Fruit fly (Drosophila melanogaster) whole organism, pupa: Measurements from ENCODE around the gene norpA.

ENCODE experiments used
- CG10348 ChIP-seq: fragments of 200-800 bp; sonication (Bioruptor generic); IDR thresholded peaks from 2 replicates; pipeline ENCODE4 v1.3.6; 2022; ENCODE audit warnings: missing biosample characterization, missing genetic modification characterization
- CG12605 ChIP-seq: fragments of 200-800 bp; sonication (Bioruptor generic); IDR thresholded peaks from 2 replicates; pipeline ENCODE4 v1.3.6; 2022; ENCODE audit warnings: missing biosample characterization, missing genetic modification characterization
- CG13204 ChIP-seq: fragments of 200-800 bp; sonication (Bioruptor generic); optimal IDR thresholded peaks from 2 replicates; lab custom pipeline; 2018; ENCODE audit warnings: missing biosample characterization, mild to moderate bottlenecking, missing genetic modification characterization, moderate library complexity
- CG14655 ChIP-seq: fragments of 200-800 bp; sonication (Bioruptor generic); optimal IDR thresholded peaks from 3 replicates; lab custom pipeline; 2017; ENCODE audit warnings: mild to moderate bottlenecking, missing biosample characterization, missing genetic modification reagents, missing genetic modification characterization
- CG15710 ChIP-seq: fragments of 200-800 bp; sonication (Bioruptor generic); optimal IDR thresholded peaks from 2 replicates; lab custom pipeline; 2018; ENCODE audit warnings: missing biosample characterization, mild to moderate bottlenecking, missing genetic modification characterization, moderate library complexity
- CG17806 ChIP-seq: fragments of 200-800 bp; sonication (Bioruptor generic); optimal IDR thresholded peaks from 2 replicates; lab custom pipeline; 2018; ENCODE audit warnings: missing biosample characterization, mild to moderate bottlenecking, missing genetic modification characterization, moderate library complexity
- CG32121 ChIP-seq: fragments of 200-800 bp; sonication (Bioruptor generic); IDR thresholded peaks from 2 replicates; pipeline ENCODE4 v1.3.6; 2022; ENCODE audit warnings: missing biosample characterization, missing genetic modification characterization
- CG34367 ChIP-seq: fragments of 200-800 bp; sonication (Bioruptor generic); optimal IDR thresholded peaks from 2 replicates; lab custom pipeline; 2018; ENCODE audit warnings: missing biosample characterization, mild to moderate bottlenecking, missing genetic modification characterization
- CG4496 ChIP-seq: fragments of 200-800 bp; sonication (Bioruptor generic); IDR thresholded peaks from 3 replicates; pipeline ENCODE4 v1.3.6; 2022; ENCODE audit warnings: missing biosample characterization, missing genetic modification characterization
- CG8159 ChIP-seq: fragments of 200-800 bp; sonication (Bioruptor generic); optimal IDR thresholded peaks from 3 replicates; lab custom pipeline; 2018; ENCODE audit warnings: missing biosample characterization, mild to moderate bottlenecking, missing genetic modification characterization, moderate library complexity
- CG8301 ChIP-seq: fragments of 200-800 bp; sonication (Bioruptor generic); optimal IDR thresholded peaks from 2 replicates; lab custom pipeline; 2018; ENCODE audit warnings: missing biosample characterization, mild to moderate bottlenecking, missing genetic modification characterization
- CG9948 ChIP-seq: fragments of 200-800 bp; sonication (Bioruptor generic); optimal IDR thresholded peaks from 2 replicates; lab custom pipeline; 2018; ENCODE audit warnings: missing biosample characterization, mild to moderate bottlenecking, missing genetic modification characterization, moderate library complexity
- D1 ChIP-seq: fragments of 200-800 bp; sonication (Bioruptor generic); optimal IDR thresholded peaks from 2 replicates; lab custom pipeline; 2018; ENCODE audit warnings: missing biosample characterization, mild to moderate bottlenecking, missing genetic modification characterization, moderate library complexity
- EcR ChIP-seq: fragments of 200-800 bp; sonication (Bioruptor generic); optimal IDR thresholded peaks from 3 replicates; lab custom pipeline; 2019; ENCODE audit warnings: missing biosample characterization, missing genetic modification characterization, mild to moderate bottlenecking, moderate library complexity, missing genetic modification reagents
- Ets98B ChIP-seq: fragments of 200-800 bp; sonication (Bioruptor generic); IDR thresholded peaks from 2 replicates; pipeline ENCODE4 v1.3.6; 2022; ENCODE audit warnings: missing biosample characterization, missing genetic modification characterization
- Pif1A ChIP-seq: fragments of 200-800 bp; sonication (Bioruptor generic); optimal IDR thresholded peaks from 3 replicates; lab custom pipeline; 2016; ENCODE audit warnings: missing biosample characterization, missing genetic modification characterization
- Pif1B ChIP-seq: fragments of 200-800 bp; sonication (Bioruptor generic); optimal IDR thresholded peaks from 3 replicates; lab custom pipeline; 2016; ENCODE audit warnings: missing biosample characterization, missing genetic modification characterization
- Snoo ChIP-seq: fragments of 200-800 bp; sonication (Bioruptor generic); optimal IDR thresholded peaks from 3 replicates; lab custom pipeline; 2017; ENCODE audit warnings: missing biosample characterization, mild to moderate bottlenecking, missing genetic modification characterization, inconsistent platforms
- fd96Ca ChIP-seq: fragments of 200-800 bp; sonication (Bioruptor generic); IDR thresholded peaks from 3 replicates; pipeline ENCODE4 v1.3.6; 2022; ENCODE audit warnings: missing biosample characterization, missing genetic modification characterization
- gl ChIP-seq: fragments of 200-800 bp; sonication (Bioruptor generic); optimal IDR thresholded peaks from 2 replicates; lab custom pipeline; 2018; ENCODE audit warnings: missing biosample characterization, mild to moderate bottlenecking, missing genetic modification characterization
- rn ChIP-seq: fragments of 200-800 bp; sonication (Bioruptor generic); IDR thresholded peaks from 2 replicates; pipeline ENCODE4 v1.3.6; 2022; ENCODE audit warnings: missing biosample characterization, missing genetic modification characterization

norpA gene

dm6 chrX:4324781-4325180 is 2.4 kb downstream of the norpA start:
- TF ChIP-seq CG4496 (GFP tag; lab: Robert Waterston, UW): peak; percentile 100
- peak; percentile 99 for TF ChIP-seq fd96Ca (GFP tag; lab: Robert Waterston, UW)
- TF ChIP-seq rn (GFP tag; lab: Robert Waterston, UW): peak; percentile 98
- peak; percentile 98 for TF ChIP-seq CG15710 (tag; lab: Kevin White, UChicago)
- peak; percentile 99 for TF ChIP-seq Ets98B (GFP tag; lab: Robert Waterston, UW)
- peak; percentile 96 for TF ChIP-seq CG17806 (tag; lab: Kevin White, UChicago)
- peak; percentile 99 for TF ChIP-seq CG12605 (GFP tag; lab: Robert Waterston, UW)
- TF ChIP-seq EcR (GFP tag; lab: Kevin White, UChicago): peak; percentile 18
- peak; percentile 94 for TF ChIP-seq gl (tag; lab: Kevin White, UChicago)
- TF ChIP-seq CG14655 (GFP tag; lab: Kevin White, UChicago): peak; percentile 97
- peak; percentile 43 for TF ChIP-seq D1 (tag; lab: Kevin White, UChicago)
- TF ChIP-seq CG13204 (GFP tag; lab: Kevin White, UChicago): peak; percentile 94
- peak; percentile 95 for TF ChIP-seq CG9948 (tag; lab: Kevin White, UChicago)
- TF ChIP-seq Snoo (tag; lab: Kevin White, UChicago): peak; percentile 99
- peak; percentile 99 for TF ChIP-seq CG32121
- peak; percentile 97 for TF ChIP-seq CG34367 (tag; lab: Kevin White, UChicago)
- TF ChIP-seq CG8159 (tag; lab: Kevin White, UChicago): peak; percentile 97
- TF ChIP-seq Pif1A (GFP tag; lab: Kevin White, UChicago): peak; percentile 98
- TF ChIP-seq Pif1B (GFP tag; lab: Kevin White, UChicago): peak; percentile 96
- TF ChIP-seq CG8301 (tag; lab: Kevin White, UChicago): peak; percentile 98
- TF ChIP-seq CG10348 (GFP tag; lab: Robert Waterston, UW): peak; percentile 98

DNA sequence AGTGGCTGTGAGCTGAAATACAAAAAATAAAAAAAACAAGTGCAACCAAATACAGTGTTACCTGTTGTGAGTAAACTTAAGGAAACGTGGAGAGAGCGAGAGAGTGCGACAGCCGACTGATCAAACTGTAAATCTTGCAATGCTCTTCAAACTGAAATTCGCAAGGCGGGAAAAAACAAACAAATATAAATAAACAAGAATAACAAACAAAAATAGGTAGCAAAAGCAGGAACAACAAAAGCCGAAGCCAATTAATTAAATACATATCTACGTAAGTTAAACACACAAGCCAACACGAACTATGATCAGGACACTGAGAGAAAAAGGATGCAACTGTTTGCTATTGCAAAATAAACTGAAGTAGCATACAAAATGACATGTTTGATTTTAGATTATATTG is 2.9 kb downstream of the norpA start:
- TF ChIP-seq CG4496 (GFP tag; lab: Robert Waterston, UW) (peak; percentile 11; the same call in 1 of the 3 replicates), CG34367 (tag; lab: Kevin White, UChicago) (peak; percentile 12), Ets98B (GFP tag; lab: Robert Waterston, UW) (peak; percentile 8; the same call in 1 of the 2 replicates), CG32121 (no peak), CG12605 (GFP tag; lab: Robert Waterston, UW) (peak; percentile 29; the same call in 1 of the 2 replicates), CG8159 (tag; lab: Kevin White, UChicago) (peak; percentile 20)

DNA sequence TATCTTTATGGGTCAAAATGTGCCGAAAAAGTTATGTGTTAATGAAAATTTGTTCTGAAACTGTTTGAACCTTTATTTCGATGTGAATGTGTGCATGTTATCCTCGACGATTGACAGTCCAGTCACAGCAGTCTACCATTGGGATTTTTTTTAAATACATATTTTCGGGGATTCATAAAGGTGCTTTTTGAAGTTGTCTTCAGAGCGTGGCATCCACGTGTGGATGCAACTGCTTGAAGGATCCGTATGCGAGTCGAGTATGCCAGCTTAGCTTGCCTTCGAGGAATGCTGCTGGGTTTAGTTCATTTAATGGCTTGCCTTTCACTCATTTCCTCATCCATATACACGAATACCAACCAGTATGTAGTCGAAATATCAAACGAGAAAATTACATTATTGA is 6.9 kb downstream of the norpA start, which contains the start of gene CG12693:
Gene CG12693, minus strand, starts transcription at position 101 of the 400 bp plus-strand sequence.
- no peak for TF ChIP-seq rn (GFP tag; lab: Robert Waterston, UW)
- no peak for TF ChIP-seq Pif1B (GFP tag; lab: Kevin White, UChicago)

- TF ChIP-seq CG14655 (GFP tag; lab: Kevin White, UChicago) (peak; percentile 18), CG8301 (tag; lab: Kevin White, UChicago) (no peak), CG32121 (peak; percentile 20; the same call in 1 of the 2 replicates), Pif1B (GFP tag; lab: Kevin White, UChicago) (no peak), Ets98B (GFP tag; lab: Robert Waterston, UW) (0 out of 2 replicates have a peak, but pooled peaks have one; percentile 11), fd96Ca (GFP tag; lab: Robert Waterston, UW) (peak; percentile 33; the same call in 1 of the 3 replicates), CG12605 (GFP tag; lab: Robert Waterston, UW) (no peak), CG13204 (GFP tag; lab: Kevin White, UChicago) (no peak), CG34367 (tag; lab: Kevin White, UChicago) (no peak), CG4496 (GFP tag; lab: Robert Waterston, UW) (0 out of 3 replicates have a peak, but pooled peaks have one; percentile 39), D1 (tag; lab: Kevin White, UChicago) (no peak)
These were observed 7.4 kb downstream of the norpA start for dm6 chrX:4329809-4330208.

- TF ChIP-seq CG14655 (GFP tag; lab: Kevin White, UChicago): no peak
- TF ChIP-seq CG32121: no peak
- no peak for TF ChIP-seq rn (GFP tag; lab: Robert Waterston, UW)
- TF ChIP-seq CG12605 (GFP tag; lab: Robert Waterston, UW): no peak
- no peak for TF ChIP-seq gl (tag; lab: Kevin White, UChicago)
- TF ChIP-seq D1 (tag; lab: Kevin White, UChicago): no peak
- no peak for TF ChIP-seq fd96Ca (GFP tag; lab: Robert Waterston, UW)
- TF ChIP-seq Pif1A (GFP tag; lab: Kevin White, UChicago): no peak
- TF ChIP-seq CG8159 (tag; lab: Kevin White, UChicago): no peak
- no peak for TF ChIP-seq CG10348 (GFP tag; lab: Robert Waterston, UW)
- no peak for TF ChIP-seq CG15710 (tag; lab: Kevin White, UChicago)
- no peak for TF ChIP-seq CG13204 (GFP tag; lab: Kevin White, UChicago)
- no peak for TF ChIP-seq CG4496 (GFP tag; lab: Robert Waterston, UW)
These were observed 36.1 kb downstream of the norpA start for dm6 chrX:4358515-4358914.

- TF ChIP-seq CG13204 (GFP tag; lab: Kevin White, UChicago) (no peak), CG14655 (GFP tag; lab: Kevin White, UChicago) (no peak), Ets98B (GFP tag; lab: Robert Waterston, UW) (no peak), CG9948 (tag; lab: Kevin White, UChicago) (no peak), CG12605 (GFP tag; lab: Robert Waterston, UW) (no peak)
These were observed 43.8 kb downstream of the norpA start, which contains the start of gene CG3626 for dm6 chrX:4366196-4366595. TSS of gene CG3626 (plus strand) at chrX:4366417.
